Fruit fly (Drosophila melanogaster) whole organism, prepupa: ENCODE data around the gene CG33110.
A peak's percentile ranks its signal among the peaks of the same experiment; 100 is the strongest.

Source experiments
- CG11294 ChIP-seq: fragments of 200-800 bp; sonication (Bioruptor generic); IDR thresholded peaks from 2 replicates; pipeline ENCODE4 v1.3.6; 2022; ENCODE audit warnings: missing biosample characterization, missing genetic modification characterization
- CG11902 ChIP-seq: fragments of 200-800 bp; sonication (Bioruptor generic); optimal IDR thresholded peaks from 3 replicates; lab custom pipeline; 2016; ENCODE audit warnings: missing biosample characterization, missing genetic modification characterization
- CG3032 ChIP-seq: fragments of 200-800 bp; optimal IDR thresholded peaks from 2 replicates; lab custom pipeline; 2019; ENCODE audit warnings: missing biosample characterization, mild to moderate bottlenecking, missing genetic modification characterization, moderate library complexity
- CG32006 ChIP-seq: fragments of 200-800 bp; sonication (Bioruptor generic); optimal IDR thresholded peaks from 3 replicates; lab custom pipeline; 2017; ENCODE audit warnings: missing biosample characterization, mild to moderate bottlenecking, missing genetic modification characterization
- CG4318 ChIP-seq: fragments of 200-800 bp; sonication (Bioruptor generic); optimal IDR thresholded peaks from 3 replicates; lab custom pipeline; 2017; ENCODE audit warnings: missing biosample characterization, mild to moderate bottlenecking, missing genetic modification characterization
- CG7368 ChIP-seq: fragments of 200-800 bp; sonication (Bioruptor generic); optimal IDR thresholded peaks from 3 replicates; lab custom pipeline; 2016; ENCODE audit warnings: missing biosample characterization, missing genetic modification characterization
- CG9139 ChIP-seq: fragments of 200-800 bp; sonication (Bioruptor generic); optimal IDR thresholded peaks from 3 replicates; lab custom pipeline; 2017; ENCODE audit warnings: missing biosample characterization, mild to moderate bottlenecking, missing genetic modification characterization
- Ets21C ChIP-seq: fragments of 200-800 bp; sonication (Bioruptor generic); optimal IDR thresholded peaks from 3 replicates; lab custom pipeline; 2016; ENCODE audit warnings: missing biosample characterization, missing genetic modification characterization
- Ets96B ChIP-seq: fragments of 200-800 bp; optimal IDR thresholded peaks from 2 replicates; lab custom pipeline; 2019; ENCODE audit warnings: missing biosample characterization, mild to moderate bottlenecking, missing genetic modification characterization, moderate library complexity
- Sox15 ChIP-seq: fragments of 200-800 bp; sonication (Bioruptor generic); optimal IDR thresholded peaks from 3 replicates; lab custom pipeline; 2016; ENCODE audit warnings: missing biosample characterization, missing genetic modification characterization
- acj6 ChIP-seq: fragments of 200-800 bp; sonication (Bioruptor generic); optimal IDR thresholded peaks from 3 replicates; lab custom pipeline; 2016; ENCODE audit warnings: missing biosample characterization, missing genetic modification characterization
- esn ChIP-seq: fragments of 200-800 bp; sonication (Bioruptor generic); optimal IDR thresholded peaks from 2 replicates; lab custom pipeline; 2016; ENCODE audit warnings: missing biosample characterization, mild to moderate bottlenecking, missing genetic modification characterization, moderate library complexity
- fd85E ChIP-seq: fragments of 200-800 bp; sonication (Bioruptor generic); optimal IDR thresholded peaks from 3 replicates; lab custom pipeline; 2016; ENCODE audit warnings: missing biosample characterization, missing genetic modification characterization
- salr ChIP-seq, 2 experiments: fragments of 200-800 bp; sonication (Bioruptor generic); optimal IDR thresholded peaks; 3 replicates each; lab custom pipeline; 2016 to 2018; ENCODE audit warnings: missing biosample characterization in 2 of 2, missing genetic modification characterization in 2 of 2, mild to moderate bottlenecking in 1 of 2
- svp ChIP-seq: fragments of 200-800 bp; sonication (Bioruptor generic); peaks from one replicate; lab custom pipeline; 2016; ENCODE audit warnings: missing biosample characterization, missing genetic modification characterization
- vri ChIP-seq: fragments of 200-800 bp; sonication (Bioruptor generic); optimal IDR thresholded peaks from 3 replicates; lab custom pipeline; 2016; ENCODE audit warnings: missing biosample characterization, mild to moderate bottlenecking, missing genetic modification characterization

Gene CG33110

dm6 chr3R:22627936-22628513 lies 58.0 kb downstream of the CG33110 start (continued):
- no peak for TF ChIP-seq fd85E (GFP tag; lab: Kevin White, UChicago)
- TF ChIP-seq Ets96B (tag; lab: Kevin White, UChicago): no peak
- TF ChIP-seq salr (GFP tag; optimal IDR thresholded peaks at IDR 0.05; lab: Kevin White, UChicago): no peak
- no peak for TF ChIP-seq CG9139 (GFP tag; lab: Kevin White, UChicago)
- peak; percentile 79 for TF ChIP-seq acj6 (GFP tag; lab: Kevin White, UChicago)
- no peak for TF ChIP-seq CG7368
- peak; percentile 8 for TF ChIP-seq CG11902
- TF ChIP-seq CG32006 (GFP tag; lab: Kevin White, UChicago): peak; percentile 29
- peak; percentile 56 for TF ChIP-seq vri
- TF ChIP-seq svp (GFP tag; lab: Kevin White, UChicago): peak; percentile 79
- no peak for TF ChIP-seq CG11294 (GFP tag; lab: Robert Waterston, UW)
- peak; percentile 81 for TF ChIP-seq Ets21C (GFP tag; lab: Kevin White, UChicago)
- no peak for TF ChIP-seq CG4318 (GFP tag; lab: Kevin White, UChicago)
- peak; percentile 70 for TF ChIP-seq Sox15 (GFP tag; lab: Kevin White, UChicago)

- TF ChIP-seq svp (GFP tag; lab: Kevin White, UChicago) (peak; percentile 58), esn (GFP tag; lab: Kevin White, UChicago) (peak; percentile 14), CG3032 (tag; lab: Kevin White, UChicago) (no peak)
- TF ChIP-seq, all 60 proteins: peak for 2
Observed at dm6 chr3R:22629174-22629573, 59.2 kb downstream of the CG33110 start.
